Fruit fly (Drosophila melanogaster) ovary, adult (tissue): ENCODE measurements around the gene AdamTS-B.
A peak's percentile ranks its signal among the peaks of the same experiment; 100 is the strongest.

Source experiments
- CG17801 ChIP-seq: fragments of 200-800 bp; optimal IDR thresholded peaks from 2 replicates; lab custom pipeline; 2019; ENCODE audit warnings: missing biosample characterization, mild to moderate bottlenecking, missing genetic modification characterization, moderate library complexity; ENCODE audit not compliant: partially characterized antibody

AdamTS-B gene

dm6 chrX:5745840-5746815 lies 47.8 kb downstream of the AdamTS-B start:
- TF ChIP-seq CG17801 (GFP tag; lab: Kevin White, UChicago): peak; percentile 79

- TF ChIP-seq CG17801 (GFP tag; lab: Kevin White, UChicago): peak; percentile 95
Measured at dm6 chrX:5746864-5747861, 48.8 kb downstream of the AdamTS-B start, which contains the start of the genes IntS6 and Rtel1. IntS6 (minus strand) TSS chrX:5747254. Rtel1 (plus strand) TSS chrX:5747747.

dm6 chrX:5751949-5752348 lies 53.6 kb downstream of the AdamTS-B start, which contains the start of gene CG15772:
CG15772 (plus strand) TSS chrX:5752249.
- TF ChIP-seq CG17801 (GFP tag; lab: Kevin White, UChicago): no peak

dm6 chrX:5752838-5753237 lies 54.5 kb downstream of the AdamTS-B start:
- no peak for TF ChIP-seq CG17801 (GFP tag; lab: Kevin White, UChicago)

dm6 chrX:5754837-5755828 lies 56.8 kb downstream of the AdamTS-B start, which contains the start of the genes lin-52 and CG15771:
lin-52 (minus strand) TSS chrX:5754958.
CG15771 (plus strand) TSS chrX:5755574.
- peak; percentile 96 for TF ChIP-seq CG17801 (GFP tag; lab: Kevin White, UChicago)

dm6 chrX:5756146-5756545 lies 57.8 kb downstream of the AdamTS-B start:
- no peak for TF ChIP-seq CG17801 (GFP tag; lab: Kevin White, UChicago)
